Worm (Caenorhabditis elegans) whole organism, L2 larva: ENCODE measurements around the gene gcst-1.
A peak's percentile ranks its signal among the peaks of the same experiment; 100 is the strongest.

ENCODE experiments used
- F13H6.1 ChIP-seq: sonication (generic microtip); optimal IDR thresholded peaks from 2 replicates; lab custom pipeline; 2016; ENCODE audit warnings: missing genetic modification characterization, missing compliant biosample characterization
- R02D3.7 ChIP-seq: fragments of 150-350 bp; optimal IDR thresholded peaks from 2 replicates; lab custom pipeline; 2014; ENCODE audit warnings: missing biosample characterization, missing genetic modification characterization
- ZK546.5 ChIP-seq: sonication (generic microtip); optimal IDR thresholded peaks from 2 replicates; lab custom pipeline; 2017; ENCODE audit warnings: missing biosample characterization, missing genetic modification characterization
- alr-1 ChIP-seq: fragments of 150-350 bp; optimal IDR thresholded peaks from 2 replicates; lab custom pipeline; 2014; ENCODE audit warnings: missing biosample characterization, missing genetic modification characterization
- aly-2 ChIP-seq: fragments of 150-350 bp; optimal IDR thresholded peaks from 2 replicates; lab custom pipeline; 2014; ENCODE audit warnings: missing biosample characterization, missing genetic modification characterization
- ama-1 ChIP-seq: fragments of 150-350 bp; optimal IDR thresholded peaks from 2 replicates; lab custom pipeline; 2018; ENCODE audit warnings: inconsistent platforms
- blmp-1 ChIP-seq: sonication (generic microtip); optimal IDR thresholded peaks from 2 replicates; lab custom pipeline; 2017; ENCODE audit warnings: missing genetic modification characterization, mild to moderate bottlenecking, missing compliant biosample characterization, antibody characterized with exemption, moderate library complexity; ENCODE audit not compliant: insufficient read depth
- ceh-16 ChIP-seq: fragments of 150-350 bp; optimal IDR thresholded peaks from 2 replicates; lab custom pipeline; 2014; ENCODE audit warnings: missing biosample characterization, missing genetic modification characterization
- ceh-82 ChIP-seq: fragments of 150-350 bp; optimal IDR thresholded peaks from 2 replicates; lab custom pipeline; 2014; ENCODE audit warnings: missing biosample characterization, missing genetic modification characterization
- crh-2 ChIP-seq: sonication (generic microtip); optimal IDR thresholded peaks from 2 replicates; lab custom pipeline; 2017; ENCODE audit warnings: missing biosample characterization, missing genetic modification characterization
- dmd-4 ChIP-seq: sonication (generic microtip); optimal IDR thresholded peaks from 2 replicates; lab custom pipeline; 2017; ENCODE audit warnings: missing biosample characterization, missing genetic modification characterization
- egl-27 ChIP-seq: sonication (generic microtip); optimal IDR thresholded peaks from 3 replicates; lab custom pipeline; 2017; ENCODE audit warnings: missing biosample characterization, missing genetic modification reagents, missing genetic modification characterization
- elt-1 ChIP-seq: fragments of 150-350 bp; optimal IDR thresholded peaks from 2 replicates; lab custom pipeline; 2014; ENCODE audit warnings: missing biosample characterization, missing genetic modification characterization
- elt-3 ChIP-seq: sonication (generic microtip); optimal IDR thresholded peaks from 2 replicates; lab custom pipeline; 2017; ENCODE audit warnings: missing biosample characterization, missing genetic modification characterization
- fos-1 ChIP-seq: fragments of 150-350 bp; optimal IDR thresholded peaks from 2 replicates; lab custom pipeline; 2014; ENCODE audit warnings: missing biosample characterization, missing genetic modification characterization
- lin-11 ChIP-seq: fragments of 150-350 bp; sonication (generic microtip); optimal IDR thresholded peaks from 2 replicates; lab custom pipeline; 2014; ENCODE audit warnings: missing biosample characterization, missing genetic modification characterization, inconsistent platforms, mixed read lengths
- lin-13 ChIP-seq: fragments of 150-350 bp; optimal IDR thresholded peaks from 2 replicates; lab custom pipeline; 2014; ENCODE audit warnings: missing biosample characterization, missing genetic modification reagents, missing genetic modification characterization
- lin-39 ChIP-seq: fragments of 150-350 bp; optimal IDR thresholded peaks from 2 replicates; lab custom pipeline; 2014; ENCODE audit warnings: missing biosample characterization, missing genetic modification reagents, missing genetic modification characterization
- lsy-2 ChIP-seq, 2 experiments: fragments of 150-350 bp in 1 of 2; sonication (generic microtip) in 1 of 2; optimal IDR thresholded peaks; 2 replicates each; lab custom pipeline; 2014 to 2017; ENCODE audit warnings: missing biosample characterization in 2 of 2, missing genetic modification characterization in 2 of 2
- mab-5 ChIP-seq: fragments of 150-350 bp; optimal IDR thresholded peaks from 2 replicates; lab custom pipeline; 2014; ENCODE audit warnings: missing biosample characterization, missing genetic modification characterization
- mbf-1 ChIP-seq: sonication (generic microtip); optimal IDR thresholded peaks from 2 replicates; lab custom pipeline; 2017; ENCODE audit warnings: missing biosample characterization, missing genetic modification characterization
- mdl-1 ChIP-seq, 2 experiments: fragments of 150-350 bp in 1 of 2; sonication (generic microtip) in 1 of 2; optimal IDR thresholded peaks; 2 replicates each; lab custom pipeline; 2017; ENCODE audit warnings: missing biosample characterization in 2 of 2, missing genetic modification characterization in 2 of 2
- nhr-10 ChIP-seq: sonication (generic microtip); optimal IDR thresholded peaks from 2 replicates; lab custom pipeline; 2017; ENCODE audit warnings: missing biosample characterization, missing genetic modification characterization
- nhr-11 ChIP-seq: fragments of 150-350 bp; optimal IDR thresholded peaks from 2 replicates; lab custom pipeline; 2014; ENCODE audit warnings: missing biosample characterization, missing genetic modification characterization
- nhr-129 ChIP-seq: fragments of 150-350 bp; optimal IDR thresholded peaks from 2 replicates; lab custom pipeline; 2014; ENCODE audit warnings: missing biosample characterization, missing genetic modification characterization
- nhr-21 ChIP-seq: fragments of 150-350 bp; optimal IDR thresholded peaks from 2 replicates; lab custom pipeline; 2014; ENCODE audit warnings: missing biosample characterization, missing genetic modification characterization
- nhr-25 ChIP-seq: fragments of 150-350 bp; sonication (generic microtip); optimal IDR thresholded peaks from 3 replicates; lab custom pipeline; 2014; ENCODE audit warnings: missing biosample characterization, missing genetic modification characterization
- nhr-6 ChIP-seq: fragments of 150-350 bp; optimal IDR thresholded peaks from 2 replicates; lab custom pipeline; 2014; ENCODE audit warnings: missing biosample characterization, missing genetic modification characterization
- nhr-77 ChIP-seq: fragments of 150-350 bp; optimal IDR thresholded peaks from 2 replicates; lab custom pipeline; 2014; ENCODE audit warnings: missing biosample characterization, missing genetic modification characterization
- sem-4 ChIP-seq: fragments of 150-350 bp; optimal IDR thresholded peaks from 2 replicates; lab custom pipeline; 2014; ENCODE audit warnings: missing biosample characterization, missing genetic modification reagents, missing genetic modification characterization
- skn-1 ChIP-seq: sonication (generic microtip); optimal IDR thresholded peaks from 2 replicates; lab custom pipeline; 2017; ENCODE audit warnings: missing biosample characterization, missing genetic modification characterization
- sma-3 ChIP-seq: sonication (generic microtip); optimal IDR thresholded peaks from 2 replicates; lab custom pipeline; 2016; ENCODE audit warnings: missing genetic modification reagents, missing genetic modification characterization, missing compliant biosample characterization
- sma-9 ChIP-seq, 2 experiments: fragments of 150-350 bp in 1 of 2; sonication (generic microtip) in 1 of 2; optimal IDR thresholded peaks; 2 replicates each; lab custom pipeline; 2014 to 2016; ENCODE audit warnings: missing genetic modification characterization in 2 of 2, mild to moderate bottlenecking in 1 of 2, missing biosample characterization in 1 of 2, missing compliant biosample characterization in 1 of 2, missing genetic modification reagents in 1 of 2, moderate library complexity in 1 of 2
- snpc-4 ChIP-seq: fragments of 150-350 bp; optimal IDR thresholded peaks from 2 replicates; lab custom pipeline; 2014; ENCODE audit warnings: missing biosample characterization, missing genetic modification characterization
- unc-39 ChIP-seq: fragments of 150-350 bp; optimal IDR thresholded peaks from 2 replicates; lab custom pipeline; 2014; ENCODE audit warnings: missing biosample characterization, missing genetic modification characterization
- unc-62 ChIP-seq: fragments of 150-350 bp; optimal IDR thresholded peaks from 2 replicates; lab custom pipeline; 2014; ENCODE audit warnings: missing biosample characterization, missing genetic modification reagents, missing genetic modification characterization
- zag-1 ChIP-seq: fragments of 150-350 bp; optimal IDR thresholded peaks from 2 replicates; lab custom pipeline; 2014; ENCODE audit warnings: missing biosample characterization, missing genetic modification characterization
- ztf-1 ChIP-seq: fragments of 200-800 bp; sonication (Bioruptor generic); conservative IDR thresholded peaks from 2 replicates; pipeline ENCODE4 v1.3.6; 2022; ENCODE audit warnings: missing genetic modification characterization, missing compliant biosample characterization
- ztf-11 ChIP-seq: sonication (generic microtip); optimal IDR thresholded peaks from 2 replicates; lab custom pipeline; 2017; ENCODE audit warnings: missing biosample characterization, missing genetic modification characterization
- ztf-4 ChIP-seq: fragments of 150-350 bp; optimal IDR thresholded peaks from 2 replicates; lab custom pipeline; 2014; ENCODE audit warnings: missing biosample characterization, missing genetic modification characterization

Gene gcst-1

DNA sequence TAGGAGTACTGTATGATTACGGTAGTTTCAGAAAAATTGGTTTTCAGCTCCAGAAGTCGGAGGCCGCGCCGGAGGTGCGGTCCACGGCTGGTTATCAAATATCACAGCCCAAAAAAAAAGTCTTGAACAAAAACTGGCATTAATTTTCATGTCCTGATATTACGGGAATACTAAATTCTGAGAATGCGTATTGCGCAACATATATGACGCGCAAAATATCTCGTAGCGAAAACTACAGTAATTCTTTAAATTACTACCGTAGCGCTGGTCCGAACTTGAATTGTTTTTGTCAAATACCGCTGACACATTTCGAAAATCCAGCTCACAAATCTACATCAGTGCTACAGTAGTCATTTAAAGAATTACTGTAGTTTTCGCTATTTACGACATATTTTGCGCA is 43.8 kb upstream of the gcst-1 start:
- no peak for TF ChIP-seq mdl-1 (tag; optimal IDR thresholded peaks at IDR 0.05; lab: Kevin White, UChicago)
- no peak for TF ChIP-seq ztf-1 (GFP tag; lab: Robert Waterston, UW)
- no peak for TF ChIP-seq R02D3.7
- TF ChIP-seq blmp-1 (tag; lab: Kevin White, UChicago) = no peak
- TF ChIP-seq lin-13 = no peak

DNA sequence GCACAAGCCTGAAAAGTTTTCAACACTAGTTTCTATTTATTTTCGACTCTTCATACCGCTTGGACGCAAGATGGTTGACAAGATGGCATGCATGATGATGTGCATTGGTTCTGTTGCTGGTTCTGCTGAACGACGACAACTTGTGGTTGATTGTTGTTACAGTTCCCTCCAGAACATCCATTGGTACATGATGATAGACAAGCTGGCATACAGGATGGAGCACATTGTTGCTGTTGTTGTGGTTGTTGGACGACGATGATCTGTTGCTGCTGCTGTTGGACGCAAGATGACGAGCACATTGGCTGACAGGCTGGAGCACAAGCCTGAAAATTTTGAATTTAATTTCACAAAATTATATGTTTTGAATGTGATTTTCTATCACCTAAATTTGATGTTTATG is 40.5 kb upstream of the gcst-1 start:
- TF ChIP-seq nhr-25 (no peak), unc-39 (no peak), ama-1 (no peak), alr-1 (tag; lab: Kevin White, UChicago) (no peak), ztf-4 (tag; lab: Kevin White, UChicago) (no peak), ceh-82 (tag; lab: Kevin White, UChicago) (no peak), nhr-11 (tag; lab: Kevin White, UChicago) (no peak), fos-1 (tag; lab: Kevin White, UChicago) (no peak), lin-11 (tag; lab: Kevin White, UChicago) (no peak)

DNA sequence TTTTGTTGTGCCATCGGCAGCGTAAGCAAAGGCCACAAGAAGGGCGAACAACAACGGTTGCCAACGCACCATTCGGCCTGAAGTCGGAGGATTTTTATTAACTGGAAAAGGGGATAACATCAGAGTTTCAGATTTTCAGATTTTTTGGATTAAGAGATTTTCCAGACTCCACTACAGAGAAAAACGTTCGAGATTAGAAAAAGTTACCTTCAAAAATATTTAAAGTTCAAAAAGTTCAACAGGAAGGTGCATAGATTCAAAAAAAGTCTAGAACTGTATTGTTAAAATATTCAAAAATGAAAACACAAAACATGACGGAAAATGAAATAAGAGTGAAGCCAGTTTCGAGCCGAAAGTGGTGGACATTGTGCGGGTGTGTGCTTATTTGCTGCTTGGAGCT is 36.7 kb upstream of the gcst-1 start, which contains the start of gene pqn-13:
Gene pqn-13 (minus strand): TSS at position 101 of the 400 bp plus-strand sequence.
- TF ChIP-seq lsy-2 (tag; optimal IDR thresholded peaks at IDR 0.05; lab: Kevin White, UChicago) = no peak
- TF ChIP-seq unc-62 (GFP tag; lab: Kevin White, UChicago) = no peak
- no peak for TF ChIP-seq nhr-6 (tag; lab: Kevin White, UChicago)
- no peak for TF ChIP-seq nhr-129 (tag; lab: Kevin White, UChicago)
- no peak for TF ChIP-seq skn-1
- no peak for TF ChIP-seq lin-13
- TF ChIP-seq snpc-4 (tag; lab: Kevin White, UChicago) = no peak

DNA sequence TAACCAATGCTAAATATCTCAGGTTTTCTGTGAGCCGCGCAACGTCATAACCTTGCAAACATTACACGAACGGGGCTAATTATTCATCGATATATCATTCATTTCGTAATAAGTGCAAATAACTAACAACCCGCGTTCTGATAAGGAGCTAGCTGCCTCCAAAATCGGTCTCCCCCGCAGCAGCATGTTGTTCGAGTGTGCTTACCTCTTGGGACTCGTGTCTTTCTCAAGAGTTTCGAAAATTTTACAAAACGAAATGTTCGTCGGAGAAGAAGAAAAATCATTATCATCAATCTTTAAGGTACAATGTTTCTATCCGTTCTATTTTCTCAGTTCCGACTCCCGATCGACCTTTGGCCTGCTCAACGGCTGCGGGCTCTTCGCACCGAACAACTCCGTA is 34.8 kb upstream of the gcst-1 start:
- TF ChIP-seq egl-27 (no peak), elt-3 (tag; lab: Kevin White, UChicago) (no peak), ztf-11 (tag; lab: Kevin White, UChicago) (no peak), lin-13 (no peak), sem-4 (tag; lab: Kevin White, UChicago) (no peak)
- TF ChIP-seq, all 48 proteins: peak for 0

DNA sequence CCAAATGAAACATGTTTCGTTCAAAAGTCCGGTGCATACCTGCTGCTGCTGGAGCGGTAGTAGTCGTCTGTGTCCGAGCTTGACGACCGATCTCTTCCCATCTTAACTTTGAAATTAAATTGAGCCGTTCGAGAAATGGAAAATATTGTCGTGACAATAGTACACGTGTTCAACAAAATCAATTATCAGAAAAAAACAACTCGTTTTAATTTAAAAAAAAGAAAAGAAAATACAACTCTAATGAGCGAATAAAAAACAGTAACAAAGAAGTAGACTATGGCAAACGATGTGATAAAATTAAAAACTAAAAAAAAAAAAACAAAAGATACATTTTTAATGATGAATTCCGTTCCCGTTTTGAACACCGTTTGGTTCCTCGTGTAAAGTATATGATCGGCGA is 30.2 kb upstream of the gcst-1 start, which contains the start of gene prp-39:
Gene prp-39 (minus strand): TSS at position 101 of the 400 bp plus-strand sequence.
- TF ChIP-seq snpc-4 (tag; lab: Kevin White, UChicago) = no peak
- no peak for TF ChIP-seq mdl-1 (tag; optimal IDR thresholded peaks at IDR 0.05; lab: Kevin White, UChicago)
- TF ChIP-seq dmd-4 (tag; lab: Kevin White, UChicago) = no peak
- no peak for TF ChIP-seq sma-3 (GFP tag; lab: Kevin White, UChicago)
- TF ChIP-seq ceh-16 (tag; lab: Kevin White, UChicago) = no peak
- no peak for TF ChIP-seq elt-1 (tag; lab: Kevin White, UChicago)
- TF ChIP-seq crh-2 = no peak
- no peak for TF ChIP-seq lin-11 (tag; lab: Kevin White, UChicago)
- no peak for TF ChIP-seq nhr-11 (tag; lab: Kevin White, UChicago)
- no peak for TF ChIP-seq mbf-1 (tag; lab: Kevin White, UChicago)
- TF ChIP-seq aly-2 (tag; lab: Kevin White, UChicago) = no peak
- no peak for TF ChIP-seq F13H6.1 (tag; lab: Kevin White, UChicago)
- no peak for TF ChIP-seq nhr-21
- TF ChIP-seq fos-1 (tag; lab: Kevin White, UChicago) = no peak
- TF ChIP-seq unc-62 (GFP tag; lab: Kevin White, UChicago) = no peak
- TF ChIP-seq sem-4 (tag; lab: Kevin White, UChicago) = no peak
- no peak for TF ChIP-seq ZK546.5 (tag; lab: Kevin White, UChicago)
- TF ChIP-seq, all 48 proteins: peak for 0

DNA sequence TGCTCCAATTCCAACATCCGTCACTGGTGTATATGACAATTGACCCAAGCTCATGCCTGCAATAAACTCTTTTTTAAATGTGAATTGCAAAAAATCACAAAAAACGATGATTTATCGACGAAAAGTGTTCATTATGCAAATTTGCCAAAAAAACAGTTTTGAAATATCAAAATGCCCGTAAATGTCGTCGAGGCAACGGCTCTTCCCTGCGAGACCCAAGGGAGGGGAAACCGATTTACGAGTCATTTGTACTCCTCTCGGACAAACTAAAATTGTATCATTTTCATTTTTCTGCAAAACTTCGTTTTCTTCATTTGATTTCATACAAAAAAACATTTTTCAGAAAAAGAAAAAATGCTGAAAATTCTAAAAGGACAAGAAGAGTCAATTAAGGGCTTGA is 28.2 kb upstream of the gcst-1 start, which contains the start of the genes hmgs-1 and F25B4.4:
Gene hmgs-1 (minus strand): TSS at position 56 of the 400 bp plus-strand sequence.
Gene F25B4.4 (plus strand): TSS at position 340 of the 400 bp plus-strand sequence.
- TF ChIP-seq elt-3 (tag; lab: Kevin White, UChicago) = no peak
- TF ChIP-seq aly-2 (tag; lab: Kevin White, UChicago) = no peak
- peak; percentile 61 for TF ChIP-seq lin-39 (tag; lab: Kevin White, UChicago)
- TF ChIP-seq F13H6.1 (tag; lab: Kevin White, UChicago) = peak; percentile 89
- TF ChIP-seq nhr-6 (tag; lab: Kevin White, UChicago) = peak; percentile 80
- peak; percentile 21 for TF ChIP-seq skn-1
- TF ChIP-seq zag-1 = peak; percentile 83
- peak; percentile 93 for TF ChIP-seq nhr-25
- TF ChIP-seq sem-4 (tag; lab: Kevin White, UChicago) = peak; percentile 77
- peak; percentile 47 for TF ChIP-seq nhr-77
- TF ChIP-seq nhr-11 (tag; lab: Kevin White, UChicago) = no peak
- TF ChIP-seq ceh-16 (tag; lab: Kevin White, UChicago) = no peak
- TF ChIP-seq ztf-4 (tag; lab: Kevin White, UChicago) = peak; percentile 87
- peak; percentile 95 for TF ChIP-seq sma-9 (GFP tag; optimal IDR thresholded peaks at IDR 0.05; lab: Kevin White, UChicago)
- no peak for TF ChIP-seq sma-9 (tag; optimal IDR thresholded peaks at IDR 0.05; lab: Kevin White, UChicago)
- TF ChIP-seq ztf-1 (GFP tag; lab: Robert Waterston, UW) = no peak
- peak; percentile 57 for TF ChIP-seq ama-1
- no peak for TF ChIP-seq alr-1 (tag; lab: Kevin White, UChicago)
- TF ChIP-seq unc-62 (GFP tag; lab: Kevin White, UChicago) = peak; percentile 49
- peak; percentile 32 for TF ChIP-seq ZK546.5 (tag; lab: Kevin White, UChicago)
- peak; percentile 17 for TF ChIP-seq ceh-82 (tag; lab: Kevin White, UChicago)
- no peak for TF ChIP-seq mdl-1 (tag; optimal IDR thresholded peaks at IDR 0.05; lab: Kevin White, UChicago)
- TF ChIP-seq lin-13 = peak; percentile 91
- peak; percentile 87 for TF ChIP-seq nhr-21
- peak; percentile 94 for TF ChIP-seq crh-2
- TF ChIP-seq mab-5 (tag; lab: Kevin White, UChicago) = peak; percentile 95
- peak; percentile 72 for TF ChIP-seq nhr-10 (tag; lab: Kevin White, UChicago)
